Worm (Caenorhabditis elegans) whole organism, mixed stage, embryonic: ENCODE measurements around the gene ptl-1.

Source experiments
- ceh-39 ChIP-seq: fragments of 150-350 bp; optimal IDR thresholded peaks from 2 replicates; lab custom pipeline; 2014; ENCODE audit warnings: missing biosample characterization, missing genetic modification characterization
- lsy-2 ChIP-seq: fragments of 150-350 bp; optimal IDR thresholded peaks from 2 replicates; lab custom pipeline; 2014; ENCODE audit warnings: missing biosample characterization, missing genetic modification characterization
- snpc-4 ChIP-seq: fragments of 150-350 bp; optimal IDR thresholded peaks from 2 replicates; lab custom pipeline; 2014; ENCODE audit warnings: missing biosample characterization, missing genetic modification characterization
- sptf-1 ChIP-seq: sonication (generic microtip); optimal IDR thresholded peaks from 2 replicates; lab custom pipeline; 2017; ENCODE audit warnings: mild to moderate bottlenecking, missing genetic modification characterization, moderate library complexity, missing compliant biosample characterization

DNA sequence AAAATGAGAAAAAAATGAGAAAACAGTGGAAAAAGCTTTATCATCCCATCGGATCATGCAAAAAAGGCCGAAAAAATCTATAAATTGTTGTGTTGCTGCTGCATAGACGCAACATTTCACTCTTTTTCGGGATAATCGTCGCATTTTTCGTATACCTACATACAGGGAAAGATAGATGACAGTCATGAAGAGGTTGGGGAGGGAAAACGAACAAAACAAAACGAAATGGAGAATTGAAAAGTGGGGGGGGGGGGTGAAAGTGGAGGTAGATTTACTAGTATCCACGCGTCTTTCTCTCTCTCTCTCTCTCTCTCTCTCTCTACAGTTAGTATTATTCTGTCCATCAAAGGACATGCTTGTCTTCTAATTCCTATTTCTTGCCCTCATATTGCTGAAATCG lies 20.5 kb upstream of the ptl-1 start:
- no peak for TF ChIP-seq sptf-1 (tag; lab: Kevin White, UChicago)
- TF ChIP-seq snpc-4, result no peak
- no peak for TF ChIP-seq lsy-2
- TF ChIP-seq ceh-39 (tag; lab: Kevin White, UChicago), result no peak
